Worm (Caenorhabditis elegans) whole organism, young adult: Measurements from ENCODE around the gene F53G2.12.
A peak's percentile ranks its signal among the peaks of the same experiment; 100 is the strongest.

Experiments
- C06A6.2 ChIP-seq: fragments of 200-800 bp; sonication (Bioruptor generic); conservative IDR thresholded peaks from 2 replicates; pipeline ENCODE4 v1.3.6; 2022; ENCODE audit warnings: missing genetic modification characterization, missing compliant biosample characterization
- C17E4.6 ChIP-seq: fragments of 200-800 bp; sonication (Bioruptor generic); IDR thresholded peaks from 2 replicates; pipeline ENCODE4 v1.3.6; 2022; ENCODE audit warnings: missing genetic modification reagents, missing genetic modification characterization, missing compliant biosample characterization
- F23B12.7 ChIP-seq: sonication (generic microtip); optimal IDR thresholded peaks from 2 replicates; lab custom pipeline; 2017; ENCODE audit warnings: missing genetic modification characterization, mild to moderate bottlenecking, missing compliant biosample characterization, antibody characterized with exemption, moderate library complexity; ENCODE audit not compliant: insufficient read depth
- F39B2.1 ChIP-seq: fragments of 200-800 bp; sonication (Bioruptor generic); IDR thresholded peaks from 2 replicates; pipeline ENCODE4 v1.3.6; 2022; ENCODE audit warnings: missing genetic modification reagents, missing genetic modification characterization, missing compliant biosample characterization
- F49E8.2 ChIP-seq: sonication (generic microtip); optimal IDR thresholded peaks from 3 replicates; lab custom pipeline; 2017; ENCODE audit warnings: missing genetic modification characterization, mild to moderate bottlenecking, missing compliant biosample characterization, antibody characterized with exemption, moderate library complexity; ENCODE audit not compliant: insufficient read depth
- F52B5.7 ChIP-seq: sonication (generic microtip); optimal IDR thresholded peaks from 2 replicates; lab custom pipeline; 2016; ENCODE audit warnings: mild to moderate bottlenecking, missing genetic modification characterization, missing compliant biosample characterization
- K11D2.4 ChIP-seq: fragments of 200-800 bp; sonication (Bioruptor generic); IDR thresholded peaks from 2 replicates; pipeline ENCODE4 v1.3.6; 2022; ENCODE audit warnings: missing genetic modification reagents, missing genetic modification characterization, missing compliant biosample characterization
- Y79H2A.3 ChIP-seq: fragments of 200-800 bp; sonication (Bioruptor generic); conservative IDR thresholded peaks from 2 replicates; pipeline ENCODE4 v1.3.6; 2022; ENCODE audit warnings: missing genetic modification reagents, missing genetic modification characterization, missing compliant biosample characterization
- aptf-2 ChIP-seq: fragments of 200-800 bp; sonication (Bioruptor generic); conservative IDR thresholded peaks from 2 replicates; pipeline ENCODE4 v1.3.6; 2022; ENCODE audit warnings: missing genetic modification reagents, missing genetic modification characterization, missing compliant biosample characterization
- aptf-3 ChIP-seq: fragments of 200-800 bp; sonication (Bioruptor generic); IDR thresholded peaks from 2 replicates; pipeline ENCODE4 v1.3.6; 2022; ENCODE audit warnings: missing genetic modification characterization, missing compliant biosample characterization
- attf-3 ChIP-seq: fragments of 200-800 bp; sonication (Bioruptor generic); conservative IDR thresholded peaks from 2 replicates; pipeline ENCODE4 v1.3.6; 2022; ENCODE audit warnings: missing genetic modification reagents, missing genetic modification characterization, missing compliant biosample characterization
- attf-6 ChIP-seq: fragments of 200-800 bp; sonication (Bioruptor generic); IDR thresholded peaks from 2 replicates; pipeline ENCODE4 v1.3.6; 2022; ENCODE audit warnings: missing genetic modification reagents, missing genetic modification characterization, missing compliant biosample characterization
- ccch-3 ChIP-seq: fragments of 200-800 bp; sonication (Bioruptor generic); optimal IDR thresholded peaks from 2 replicates; lab custom pipeline; 2018; ENCODE audit warnings: mild to moderate bottlenecking, missing genetic modification characterization, missing compliant biosample characterization
- cebp-1 ChIP-seq, 2 experiments: fragments of 200-800 bp in 1 of 2; sonication (Bioruptor generic) in 1 of 2; sonication (generic microtip) in 1 of 2; IDR thresholded peaks in 1 of 2; optimal IDR thresholded peaks in 1 of 2; 2 replicates each; pipeline versions ENCODE4 v1.3.6 to Lab custom; 2017 to 2022; ENCODE audit warnings: missing compliant biosample characterization in 2 of 2, missing genetic modification characterization in 2 of 2, mild to moderate bottlenecking in 1 of 2, missing genetic modification reagents in 1 of 2, moderate library complexity in 1 of 2
- dpff-1 ChIP-seq: sonication (generic microtip); optimal IDR thresholded peaks from 2 replicates; lab custom pipeline; 2017; ENCODE audit warnings: mild to moderate bottlenecking, missing genetic modification characterization, missing compliant biosample characterization
- ets-4 ChIP-seq: fragments of 200-800 bp; sonication (Bioruptor generic); optimal IDR thresholded peaks from 2 replicates; lab custom pipeline; 2018; ENCODE audit warnings: mild to moderate bottlenecking, missing genetic modification characterization, missing compliant biosample characterization
- him-1 ChIP-seq: sonication (generic microtip); optimal IDR thresholded peaks from 2 replicates; lab custom pipeline; 2016; ENCODE audit warnings: missing genotype, missing genetic modification reagents, missing genetic modification characterization, missing compliant biosample characterization
- hlh-12 ChIP-seq: sonication (generic microtip); optimal IDR thresholded peaks from 2 replicates; lab custom pipeline; 2016; ENCODE audit warnings: missing genetic modification characterization, missing compliant biosample characterization
- hmg-1.2 ChIP-seq: fragments of 200-800 bp; sonication (Bioruptor generic); IDR thresholded peaks from 2 replicates; pipeline ENCODE4 v1.3.6; 2022; ENCODE audit warnings: missing genetic modification reagents, missing genetic modification characterization, missing compliant biosample characterization
- hmg-20 ChIP-seq: fragments of 200-800 bp; sonication (Bioruptor generic); IDR thresholded peaks from 2 replicates; pipeline ENCODE4 v1.3.6; 2022; ENCODE audit warnings: missing genetic modification reagents, missing genetic modification characterization, missing compliant biosample characterization
- lag-1 ChIP-seq: fragments of 200-800 bp; sonication (Bioruptor generic); IDR thresholded peaks from 2 replicates; pipeline ENCODE4 v1.3.6; 2022; ENCODE audit warnings: missing genetic modification reagents, missing genetic modification characterization, missing compliant biosample characterization
- lir-1 ChIP-seq: fragments of 200-800 bp; sonication (Bioruptor generic); conservative IDR thresholded peaks from 2 replicates; pipeline ENCODE4 v1.3.6; 2022; ENCODE audit warnings: missing genetic modification reagents, missing genetic modification characterization, missing compliant biosample characterization
- madf-10 ChIP-seq: sonication (generic microtip); optimal IDR thresholded peaks from 2 replicates; lab custom pipeline; 2016; ENCODE audit warnings: mild to moderate bottlenecking, missing genetic modification characterization, missing compliant biosample characterization
- madf-6 ChIP-seq: fragments of 200-800 bp; sonication (Bioruptor generic); IDR thresholded peaks from 2 replicates; pipeline ENCODE4 v1.3.6; 2022; ENCODE audit warnings: missing genetic modification reagents, missing genetic modification characterization, missing compliant biosample characterization
- mel-28 ChIP-seq: sonication (generic microtip); optimal IDR thresholded peaks from 2 replicates; lab custom pipeline; 2016; ENCODE audit warnings: borderline replicate concordance, mild to moderate bottlenecking, missing genetic modification characterization, missing compliant biosample characterization
- nhr-80 ChIP-seq: sonication (generic microtip); optimal IDR thresholded peaks from 2 replicates; lab custom pipeline; 2016; ENCODE audit warnings: missing genetic modification characterization, missing compliant biosample characterization
- rec-8 ChIP-seq, 2 experiments: sonication (generic microtip); optimal IDR thresholded peaks; 2 replicates each; lab custom pipeline; 2016; ENCODE audit warnings: mild to moderate bottlenecking in 2 of 2, missing genetic modification characterization in 2 of 2, missing genetic modification reagents in 2 of 2, missing genotype in 2 of 2, missing biosample characterization in 1 of 2, missing compliant biosample characterization in 1 of 2, moderate library complexity in 1 of 2
- rpc-1 ChIP-seq, 2 experiments: fragments of 150-350 bp in 1 of 2; sonication (generic microtip) in 1 of 2; optimal IDR thresholded peaks; 2 replicates each; lab custom pipeline; 2014 to 2018; ENCODE audit warnings: missing biosample characterization in 1 of 2, missing genetic modification characterization in 1 of 2, missing genetic modification reagents in 1 of 2, missing genotype in 1 of 2
- sdz-38 ChIP-seq: sonication (generic microtip); optimal IDR thresholded peaks from 2 replicates; lab custom pipeline; 2016; ENCODE audit warnings: missing genotype, missing genetic modification characterization, missing compliant biosample characterization
- sea-2 ChIP-seq: fragments of 200-800 bp; sonication (Bioruptor generic); IDR thresholded peaks from 2 replicates; pipeline ENCODE4 v1.3.6; 2022; ENCODE audit warnings: missing genetic modification characterization, missing compliant biosample characterization
- snpc-1.1 ChIP-seq: sonication (generic microtip); optimal IDR thresholded peaks from 2 replicates; lab custom pipeline; 2017; ENCODE audit warnings: missing genetic modification characterization, mild to moderate bottlenecking, missing compliant biosample characterization, antibody characterized with exemption, moderate library complexity, missing genotype, missing genetic modification reagents; ENCODE audit not compliant: insufficient read depth
- tbp1 ChIP-seq: fragments of 200-800 bp; sonication (Bioruptor generic); optimal IDR thresholded peaks from 2 replicates; lab custom pipeline; 2018; ENCODE audit warnings: mild to moderate bottlenecking, missing genetic modification characterization, missing compliant biosample characterization
- ztf-6 ChIP-seq: fragments of 200-800 bp; sonication (Bioruptor generic); IDR thresholded peaks from 2 replicates; pipeline ENCODE4 v1.3.6; 2022; ENCODE audit warnings: missing genetic modification reagents, missing genetic modification characterization, missing compliant biosample characterization

Gene F53G2.12

ce11 chrII:2440312-2440711 is 38.6 kb downstream of the F53G2.12 start:
- TF ChIP-seq mel-28 (no peak), hmg-1.2 (GFP tag; lab: Robert Waterston, UW) (peak; percentile 51), ztf-6 (no peak)

ce11 chrII:2438944-2439343 is 39.9 kb downstream of the F53G2.12 start:
- TF ChIP-seq madf-10 (tag; lab: Kevin White, UChicago), result no peak
- no peak for TF ChIP-seq ccch-3 (GFP tag; lab: Kevin White, UChicago)
- no peak for TF ChIP-seq F52B5.7 (tag; lab: Kevin White, UChicago)
- TF ChIP-seq K11D2.4, result no peak
- TF ChIP-seq attf-6 (GFP tag; lab: Robert Waterston, UW), result no peak
- TF ChIP-seq attf-3 (GFP tag; lab: Robert Waterston, UW), result no peak
- TF ChIP-seq rec-8 (tag; optimal IDR thresholded peaks at IDR 0.05; lab: Kevin White, UChicago), result no peak
- TF ChIP-seq lir-1 (GFP tag; lab: Robert Waterston, UW), result no peak
- no peak for TF ChIP-seq sea-2 (GFP tag; lab: Robert Waterston, UW)
- no peak for TF ChIP-seq C06A6.2
- no peak for TF ChIP-seq rpc-1 (optimal IDR thresholded peaks at IDR 0.05; lab: Kevin White, UChicago)
- no peak for TF ChIP-seq rpc-1 (tag; optimal IDR thresholded peaks at IDR 0.05; lab: Kevin White, UChicago)
- no peak for TF ChIP-seq snpc-1.1 (tag; lab: Kevin White, UChicago)
- TF ChIP-seq cebp-1 (GFP tag; IDR thresholded peaks at IDR 0.05; lab: Robert Waterston, UW), result no peak
- no peak for TF ChIP-seq cebp-1 (tag; optimal IDR thresholded peaks at IDR 0.05; lab: Kevin White, UChicago)
- no peak for TF ChIP-seq F49E8.2 (tag; lab: Kevin White, UChicago)
- TF ChIP-seq nhr-80, result no peak
- no peak for TF ChIP-seq dpff-1
- no peak for TF ChIP-seq F23B12.7 (tag; lab: Kevin White, UChicago)
- TF ChIP-seq, all 124 proteins: peak for 0

ce11 chrII:2438180-2438579 is 40.7 kb downstream of the F53G2.12 start:
- TF ChIP-seq madf-6 (GFP tag; lab: Robert Waterston, UW) (no peak), tbp1 (no peak), aptf-2 (GFP tag; lab: Robert Waterston, UW) (no peak), hlh-12 (no peak), F52B5.7 (tag; lab: Kevin White, UChicago) (no peak), aptf-3 (GFP tag; lab: Robert Waterston, UW) (no peak), sdz-38 (tag; lab: Kevin White, UChicago) (no peak), ccch-3 (GFP tag; lab: Kevin White, UChicago) (no peak), ets-4 (GFP tag; lab: Kevin White, UChicago) (no peak), C17E4.6 (GFP tag; lab: Robert Waterston, UW) (no peak), hmg-20 (GFP tag; lab: Robert Waterston, UW) (no peak), F39B2.1 (no peak), Y79H2A.3 (GFP tag; lab: Robert Waterston, UW) (no peak), rpc-1 (optimal IDR thresholded peaks at IDR 0.05; lab: Kevin White, UChicago) (no peak), rpc-1 (tag; optimal IDR thresholded peaks at IDR 0.05; lab: Kevin White, UChicago) (no peak), lag-1 (GFP tag; lab: Robert Waterston, UW) (no peak)

- TF ChIP-seq him-1 (tag; lab: Kevin White, UChicago) (no peak), hmg-1.2 (GFP tag; lab: Robert Waterston, UW) (peak; percentile 85)
Observed at ce11 chrII:2436757-2437156, 42.1 kb downstream of the F53G2.12 start.
